Worm (Caenorhabditis elegans) whole organism, L4 larva: ENCODE results near the gene ZK154.6.

Experiments
- F10B5.3 ChIP-seq: sonication (generic microtip); optimal IDR thresholded peaks from 2 replicates; lab custom pipeline; 2016; ENCODE audit warnings: mild to moderate bottlenecking, missing genetic modification characterization, missing compliant biosample characterization
- F44E2.7 ChIP-seq: fragments of 200-800 bp; sonication (Bioruptor generic); IDR thresholded peaks from 2 replicates; pipeline ENCODE4 v2.1.2; 2022; ENCODE audit warnings: missing genetic modification characterization, missing compliant biosample characterization
- F49E8.2 ChIP-seq: sonication (generic microtip); optimal IDR thresholded peaks from 2 replicates; lab custom pipeline; 2016; ENCODE audit warnings: missing compliant biosample characterization, mild to moderate bottlenecking, missing genetic modification characterization, borderline replicate concordance
- T26A8.4 ChIP-seq: fragments of 200-800 bp; sonication (Bioruptor generic); IDR thresholded peaks from 2 replicates; pipeline ENCODE4 v1.3.6; 2022; ENCODE audit warnings: missing genetic modification characterization, missing compliant biosample characterization
- Y48G9A.11 ChIP-seq: fragments of 200-800 bp; sonication (Bioruptor generic); IDR thresholded peaks from 2 replicates; pipeline ENCODE4 v1.3.6; 2022; ENCODE audit warnings: missing genetic modification reagents, missing genetic modification characterization, missing compliant biosample characterization
- Y75B8A.6 ChIP-seq: fragments of 200-800 bp; sonication (Bioruptor generic); IDR thresholded peaks from 2 replicates; pipeline ENCODE4 v1.3.6; 2022; ENCODE audit warnings: missing genetic modification reagents, missing genetic modification characterization, missing compliant biosample characterization
- ZK546.5 ChIP-seq, 2 experiments: sonication (generic microtip); optimal IDR thresholded peaks; 2 replicates each; lab custom pipeline; 2017; ENCODE audit warnings: missing biosample characterization in 2 of 2, missing genetic modification characterization in 2 of 2
- aha-1 ChIP-seq: fragments of 150-350 bp; peaks from one replicate; lab custom pipeline; 2014; ENCODE audit warnings: missing biosample characterization, missing genetic modification characterization
- ceh-44 ChIP-seq: fragments of 200-800 bp; sonication (Bioruptor generic); IDR thresholded peaks from 2 replicates; pipeline ENCODE4 v1.3.6; 2022; ENCODE audit warnings: missing genetic modification reagents, missing genetic modification characterization, missing compliant biosample characterization
- ceh-82 ChIP-seq: sonication (generic microtip); optimal IDR thresholded peaks from 2 replicates; lab custom pipeline; 2017; ENCODE audit warnings: missing biosample characterization, missing genetic modification characterization
- cey-2 ChIP-seq: sonication (generic microtip); optimal IDR thresholded peaks from 3 replicates; lab custom pipeline; 2017; ENCODE audit warnings: missing genetic modification characterization, mild to moderate bottlenecking, missing compliant biosample characterization, antibody characterized with exemption, borderline replicate concordance; ENCODE audit not compliant: insufficient read depth
- ctbp-1 ChIP-seq: fragments of 200-800 bp; sonication (Bioruptor generic); IDR thresholded peaks from 2 replicates; pipeline ENCODE4 v1.3.6; 2022; ENCODE audit warnings: missing genetic modification reagents, missing genetic modification characterization, missing compliant biosample characterization
- daf-19 ChIP-seq: fragments of 200-800 bp; sonication (Bioruptor generic); conservative IDR thresholded peaks from 2 replicates; pipeline ENCODE4 v1.3.6; 2022; ENCODE audit warnings: missing genetic modification characterization, missing compliant biosample characterization
- dmd-8 ChIP-seq: fragments of 200-800 bp; sonication (Bioruptor generic); IDR thresholded peaks from 2 replicates; pipeline ENCODE4 v1.3.6; 2022; ENCODE audit warnings: missing genetic modification characterization, missing compliant biosample characterization
- dmd-9 ChIP-seq: fragments of 200-800 bp; sonication (Bioruptor generic); IDR thresholded peaks from 2 replicates; pipeline ENCODE4 v1.3.6; 2022; ENCODE audit warnings: missing genetic modification reagents, missing genetic modification characterization, missing compliant biosample characterization
- duxl-1 ChIP-seq: sonication (generic microtip); optimal IDR thresholded peaks from 2 replicates; lab custom pipeline; 2016; ENCODE audit warnings: mild to moderate bottlenecking, missing genetic modification characterization, moderate library complexity, missing compliant biosample characterization; ENCODE audit not compliant: poor library complexity
- egl-43 ChIP-seq: fragments of 200-800 bp; sonication (Bioruptor generic); IDR thresholded peaks from 2 replicates; pipeline ENCODE4 v1.3.6; 2022; ENCODE audit warnings: missing genetic modification reagents, missing genetic modification characterization, missing compliant biosample characterization
- hmg-1.1 ChIP-seq: fragments of 200-800 bp; sonication (Bioruptor generic); IDR thresholded peaks from 2 replicates; pipeline ENCODE4 v1.3.6; 2022; ENCODE audit warnings: missing genetic modification reagents, missing genetic modification characterization, missing compliant biosample characterization
- jun-1 ChIP-seq: fragments of 150-350 bp; optimal IDR thresholded peaks from 2 replicates; lab custom pipeline; 2014; ENCODE audit warnings: missing biosample characterization, missing genetic modification reagents, missing genetic modification characterization
- lin-1 ChIP-seq: fragments of 200-800 bp; sonication (Bioruptor generic); IDR thresholded peaks from 2 replicates; pipeline ENCODE4 v1.3.6; 2022; ENCODE audit warnings: missing genetic modification reagents, missing genetic modification characterization, missing compliant biosample characterization
- lin-13 ChIP-seq: fragments of 150-350 bp; optimal IDR thresholded peaks from 2 replicates; lab custom pipeline; 2014; ENCODE audit warnings: missing biosample characterization, missing genetic modification reagents, missing genetic modification characterization
- lin-15B ChIP-seq: fragments of 150-350 bp; sonication (generic microtip); optimal IDR thresholded peaks from 3 replicates; lab custom pipeline; 2014; ENCODE audit warnings: missing biosample characterization, missing genetic modification characterization
- lin-29 ChIP-seq: fragments of 200-800 bp; sonication (Bioruptor generic); IDR thresholded peaks from 2 replicates; pipeline ENCODE4 v1.3.6; 2022; ENCODE audit warnings: missing genetic modification reagents, missing genetic modification characterization, missing compliant biosample characterization
- lin-38 ChIP-seq: fragments of 200-800 bp; sonication (Bioruptor generic); IDR thresholded peaks from 2 replicates; pipeline ENCODE4 v1.3.6; 2022; ENCODE audit warnings: missing genetic modification reagents, missing genetic modification characterization, missing compliant biosample characterization
- lir-3 ChIP-seq: sonication (generic microtip); optimal IDR thresholded peaks from 2 replicates; lab custom pipeline; 2016; ENCODE audit warnings: mild to moderate bottlenecking, missing genetic modification characterization, missing compliant biosample characterization
- mdl-1 ChIP-seq, 2 experiments: fragments of 150-350 bp in 1 of 2; sonication (generic microtip) in 1 of 2; optimal IDR thresholded peaks; 2 replicates each; lab custom pipeline; 2014 to 2017; ENCODE audit warnings: missing biosample characterization in 2 of 2, missing genetic modification characterization in 2 of 2
- mdt-29 ChIP-seq: fragments of 200-800 bp; sonication (Bioruptor generic); IDR thresholded peaks from 2 replicates; pipeline ENCODE4 v1.3.6; 2022; ENCODE audit warnings: missing genetic modification reagents, missing genetic modification characterization, missing compliant biosample characterization
- mep-1 ChIP-seq: fragments of 150-350 bp; sonication (generic microtip); optimal IDR thresholded peaks from 3 replicates; lab custom pipeline; 2014; ENCODE audit warnings: missing biosample characterization, missing genetic modification characterization
- mxl-2 ChIP-seq: fragments of 200-800 bp; sonication (Bioruptor generic); conservative IDR thresholded peaks from 2 replicates; pipeline ENCODE4 v1.3.6; 2022; ENCODE audit warnings: missing genetic modification reagents, missing genetic modification characterization, missing compliant biosample characterization
- mxl-3 ChIP-seq: fragments of 200-800 bp; sonication (Bioruptor generic); optimal IDR thresholded peaks from 2 replicates; lab custom pipeline; 2018; ENCODE audit warnings: mild to moderate bottlenecking, missing genetic modification characterization, missing compliant biosample characterization
- nhr-102 ChIP-seq: sonication (generic microtip); optimal IDR thresholded peaks from 2 replicates; lab custom pipeline; 2016; ENCODE audit warnings: mild to moderate bottlenecking, missing genetic modification characterization, moderate library complexity, missing compliant biosample characterization
- nhr-111 ChIP-seq: fragments of 200-800 bp; sonication (Bioruptor generic); optimal IDR thresholded peaks from 2 replicates; lab custom pipeline; 2018; ENCODE audit warnings: mild to moderate bottlenecking, missing genetic modification characterization, missing compliant biosample characterization
- nhr-237 ChIP-seq: sonication (generic microtip); optimal IDR thresholded peaks from 2 replicates; lab custom pipeline; 2017; ENCODE audit warnings: missing biosample characterization, missing genetic modification characterization
- nhr-25 ChIP-seq: sonication (generic microtip); optimal IDR thresholded peaks from 2 replicates; lab custom pipeline; 2017; ENCODE audit warnings: missing genetic modification characterization, mild to moderate bottlenecking, missing compliant biosample characterization, antibody characterized with exemption, moderate library complexity, borderline replicate concordance; ENCODE audit not compliant: insufficient read depth
- nhr-42 ChIP-seq: fragments of 200-800 bp; sonication (Bioruptor generic); IDR thresholded peaks from 2 replicates; pipeline ENCODE4 v1.3.6; 2022; ENCODE audit warnings: missing genetic modification characterization, missing compliant biosample characterization
- nhr-48 ChIP-seq: sonication (generic microtip); optimal IDR thresholded peaks from 2 replicates; lab custom pipeline; 2016; ENCODE audit warnings: mild to moderate bottlenecking, missing genetic modification characterization, missing compliant biosample characterization
- nhr-6 ChIP-seq: fragments of 150-350 bp; optimal IDR thresholded peaks from 2 replicates; lab custom pipeline; 2014; ENCODE audit warnings: missing biosample characterization, missing genetic modification characterization
- nhr-76 ChIP-seq: fragments of 150-350 bp; optimal IDR thresholded peaks from 2 replicates; lab custom pipeline; 2014; ENCODE audit warnings: missing biosample characterization, missing genetic modification characterization
- pha-4 ChIP-seq, 2 experiments: fragments of 150-350 bp in 1 of 2; fragments of 200-800 bp in 1 of 2; sonication (Bioruptor generic) in 1 of 2; IDR thresholded peaks in 1 of 2; optimal IDR thresholded peaks in 1 of 2; 2 replicates each; pipeline versions ENCODE4 v1.3.6 to Lab custom; 2014 to 2022; ENCODE audit warnings: missing genetic modification characterization in 2 of 2, missing genetic modification reagents in 2 of 2, missing biosample characterization in 1 of 2, missing compliant biosample characterization in 1 of 2
- php-3 ChIP-seq: fragments of 200-800 bp; sonication (Bioruptor generic); IDR thresholded peaks from 2 replicates; pipeline ENCODE4 v1.3.6; 2022; ENCODE audit warnings: missing genetic modification reagents, missing genetic modification characterization, missing compliant biosample characterization
- pqm-1 ChIP-seq: sonication (generic microtip); optimal IDR thresholded peaks from 2 replicates; lab custom pipeline; 2017; ENCODE audit warnings: missing biosample characterization, missing genetic modification characterization
- saeg-2 ChIP-seq: fragments of 200-800 bp; sonication (Bioruptor generic); IDR thresholded peaks from 2 replicates; pipeline ENCODE4 v1.3.6; 2022; ENCODE audit warnings: missing genetic modification reagents, missing genetic modification characterization, missing compliant biosample characterization
- skn-1 ChIP-seq: fragments of 150-350 bp; optimal IDR thresholded peaks from 2 replicates; lab custom pipeline; 2014; ENCODE audit warnings: missing biosample characterization, missing genetic modification characterization
- spr-1 ChIP-seq: sonication (generic microtip); optimal IDR thresholded peaks from 2 replicates; lab custom pipeline; 2016; ENCODE audit warnings: mild to moderate bottlenecking, missing genetic modification characterization, missing compliant biosample characterization
- tag-97 ChIP-seq: fragments of 200-800 bp; sonication (Bioruptor generic); IDR thresholded peaks from 2 replicates; pipeline ENCODE4 v1.3.6; 2022; ENCODE audit warnings: missing genetic modification characterization, missing compliant biosample characterization
- unc-130 ChIP-seq: sonication (generic microtip); optimal IDR thresholded peaks from 2 replicates; lab custom pipeline; 2016; ENCODE audit warnings: missing genetic modification reagents, missing genetic modification characterization, missing compliant biosample characterization
- unc-39 ChIP-seq: sonication (generic microtip); optimal IDR thresholded peaks from 2 replicates; lab custom pipeline; 2017; ENCODE audit warnings: missing biosample characterization, missing genetic modification characterization
- vab-7 ChIP-seq: fragments of 200-800 bp; sonication (Bioruptor generic); IDR thresholded peaks from 2 replicates; pipeline ENCODE4 v1.3.6; 2022; ENCODE audit warnings: missing genetic modification reagents, missing genetic modification characterization, missing compliant biosample characterization
- zfp-3 ChIP-seq: fragments of 200-800 bp; sonication (Bioruptor generic); conservative IDR thresholded peaks from 2 replicates; pipeline ENCODE4 v1.3.6; 2022; ENCODE audit warnings: missing genetic modification reagents, missing genetic modification characterization, missing compliant biosample characterization
- zip-11 ChIP-seq: fragments of 200-800 bp; sonication (Bioruptor generic); IDR thresholded peaks from 2 replicates; pipeline ENCODE4 v1.3.6; 2022; ENCODE audit warnings: missing genetic modification characterization, missing compliant biosample characterization
- zip-2 ChIP-seq: fragments of 150-350 bp; optimal IDR thresholded peaks from 2 replicates; lab custom pipeline; 2014; ENCODE audit warnings: missing biosample characterization, missing genetic modification characterization
- ztf-11 ChIP-seq: fragments of 150-350 bp; optimal IDR thresholded peaks from 2 replicates; lab custom pipeline; 2014; ENCODE audit warnings: missing biosample characterization, missing genetic modification characterization

The ZK154.6 gene

DNA sequence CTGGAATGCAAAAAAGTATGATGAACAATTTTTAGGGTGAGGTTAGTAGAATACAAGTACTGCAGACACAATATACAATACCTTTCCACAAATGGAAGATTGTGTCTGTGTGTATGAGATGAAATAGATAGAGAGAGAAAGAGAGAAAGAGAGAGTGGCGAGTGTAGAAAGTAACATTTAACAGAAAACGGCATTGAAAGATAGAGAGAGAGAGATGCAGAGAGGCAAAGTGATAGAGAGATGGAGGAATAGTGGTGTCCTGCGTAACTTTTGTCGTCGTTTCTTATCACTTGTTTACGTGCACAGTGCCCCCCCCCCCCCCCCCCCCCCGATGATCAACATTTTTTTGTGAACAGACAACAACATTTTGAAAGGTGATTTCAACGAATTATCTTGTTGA lies 21.4 kb upstream of the ZK154.6 start (continued):
- TF ChIP-seq unc-130 (GFP tag; lab: Kevin White, UChicago) = no peak
- TF ChIP-seq skn-1 (tag; lab: Kevin White, UChicago) = no peak
- TF ChIP-seq zip-2 (tag; lab: Kevin White, UChicago) = no peak
- no peak for TF ChIP-seq lin-38 (GFP tag; lab: Robert Waterston, UW)
- no peak for TF ChIP-seq lin-29 (GFP tag; lab: Robert Waterston, UW)
- no peak for TF ChIP-seq Y48G9A.11 (GFP tag; lab: Robert Waterston, UW)
- TF ChIP-seq cey-2 (tag; lab: Kevin White, UChicago) = no peak
- TF ChIP-seq mdl-1 (tag; optimal IDR thresholded peaks at IDR 0.05; lab: Kevin White, UChicago) = peak in 1 of 2 experiments; percentile 51
- no peak for TF ChIP-seq F49E8.2 (tag; lab: Kevin White, UChicago)
- TF ChIP-seq zfp-3 (GFP tag; lab: Robert Waterston, UW) = no peak
- TF ChIP-seq ZK546.5 (tag; optimal IDR thresholded peaks at IDR 0.05; lab: Kevin White, UChicago) = no peak
- no peak for TF ChIP-seq php-3 (GFP tag; lab: Robert Waterston, UW)
- peak; percentile 50 for TF ChIP-seq pqm-1 (tag; lab: Kevin White, UChicago)
- no peak for TF ChIP-seq lin-13 (GFP tag; lab: Kevin White, UChicago)
- TF ChIP-seq nhr-6 (tag; lab: Kevin White, UChicago) = peak; percentile 65
- no peak for TF ChIP-seq lir-3 (tag; lab: Kevin White, UChicago)
- no peak for TF ChIP-seq nhr-25 (tag; lab: Kevin White, UChicago)
- no peak for TF ChIP-seq mxl-2
- TF ChIP-seq ztf-11 = no peak
- TF ChIP-seq mxl-3 (GFP tag; lab: Kevin White, UChicago) = peak; percentile 22
- TF ChIP-seq unc-39 = no peak
- TF ChIP-seq Y75B8A.6 = no peak
- no peak for TF ChIP-seq mdt-29 (GFP tag; lab: Robert Waterston, UW)
- TF ChIP-seq mep-1 (tag; lab: Kevin White, UChicago) = peak; percentile 60
- TF ChIP-seq aha-1 (tag; lab: Kevin White, UChicago) = no peak
- TF ChIP-seq F44E2.7 (GFP tag; lab: Robert Waterston, UW) = no peak
- TF ChIP-seq lin-1 = no peak
- TF ChIP-seq egl-43 (GFP tag; lab: Robert Waterston, UW) = no peak
- no peak for TF ChIP-seq T26A8.4 (GFP tag; lab: Robert Waterston, UW)
- no peak for TF ChIP-seq vab-7
- no peak for TF ChIP-seq nhr-76 (tag; lab: Kevin White, UChicago)
- no peak for TF ChIP-seq lin-15B (tag; lab: Kevin White, UChicago)
- TF ChIP-seq duxl-1 (tag; lab: Kevin White, UChicago) = no peak
- TF ChIP-seq nhr-42 (GFP tag; lab: Robert Waterston, UW) = no peak
- TF ChIP-seq jun-1 (tag; lab: Kevin White, UChicago) = no peak
- TF ChIP-seq zip-11 (GFP tag; lab: Robert Waterston, UW) = no peak
- TF ChIP-seq nhr-48 (tag; lab: Kevin White, UChicago) = peak; percentile 44
- TF ChIP-seq nhr-102 = no peak
- TF ChIP-seq daf-19 (GFP tag; lab: Robert Waterston, UW) = no peak
- TF ChIP-seq dmd-9 (GFP tag; lab: Robert Waterston, UW) = no peak
- no peak for TF ChIP-seq ceh-44 (GFP tag; lab: Robert Waterston, UW)
- no peak for TF ChIP-seq tag-97 (GFP tag; lab: Robert Waterston, UW)
- TF ChIP-seq pha-4 (GFP tag; IDR thresholded peaks at IDR 0.05; lab: Robert Waterston, UW) = peak; percentile 45; the same call in 1 of the 2 replicates
- TF ChIP-seq pha-4 (tag; optimal IDR thresholded peaks at IDR 0.05; lab: Kevin White, UChicago) = no peak
- TF ChIP-seq dmd-8 = no peak
- TF ChIP-seq nhr-237 (tag; lab: Kevin White, UChicago) = no peak
- no peak for TF ChIP-seq nhr-111
- TF ChIP-seq ctbp-1 = no peak
- TF ChIP-seq spr-1 (tag; lab: Kevin White, UChicago) = no peak
- TF ChIP-seq saeg-2 = no peak
- TF ChIP-seq hmg-1.1 (GFP tag; lab: Robert Waterston, UW) = peak; percentile 56
- no peak for TF ChIP-seq ceh-82
- TF ChIP-seq F10B5.3 = no peak
